Fruit fly (Drosophila melanogaster): Measurements from ENCODE around the gene Tudor-SN.
A peak's percentile ranks its signal among the peaks of the same experiment; 100 is the strongest.

The Tudor-SN gene

DNA sequence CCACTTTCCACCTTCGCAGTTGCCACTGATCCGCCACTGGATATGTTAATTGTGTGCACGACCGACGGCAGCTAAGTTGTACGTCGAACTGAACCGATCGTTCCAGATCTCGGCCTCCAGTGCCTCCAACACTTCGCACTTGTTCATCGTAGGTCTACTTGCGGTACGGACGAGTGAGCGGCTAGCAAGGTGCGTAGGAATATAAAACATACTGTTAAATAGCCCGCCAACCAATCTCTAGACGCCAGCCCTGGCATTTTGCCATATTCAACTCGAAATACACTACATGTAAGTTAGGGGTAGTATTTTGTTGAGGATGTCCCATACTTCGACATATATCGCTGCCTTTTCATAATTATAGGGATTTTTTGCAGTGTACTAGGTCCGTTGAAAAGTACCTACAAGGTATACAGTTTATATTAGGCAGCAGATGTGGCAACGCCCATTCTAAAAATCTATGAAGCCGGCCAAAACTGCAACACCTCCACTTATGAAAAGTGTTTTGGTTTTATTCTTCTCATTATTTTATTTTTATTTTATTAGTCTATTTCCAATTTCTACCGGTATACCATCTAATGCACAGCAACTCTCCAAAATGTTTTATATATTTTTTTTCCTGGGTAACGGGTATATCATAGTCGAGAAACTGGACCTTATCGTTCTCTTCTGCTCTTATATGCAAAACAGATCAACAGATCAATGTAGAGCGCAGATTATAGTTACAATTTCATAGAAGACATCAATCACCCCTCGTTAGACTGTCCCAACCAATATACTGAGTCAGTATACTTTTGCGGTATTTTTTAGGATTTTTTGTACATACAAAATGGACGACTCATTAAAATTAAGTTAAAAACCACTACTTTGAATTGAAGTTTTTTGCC, 40.9 kb downstream of the Tudor-SN start, which contains the start of the genes pyx and CG33229 (continued):
- TF ChIP-seq CG1647 (GFP tag; optimal IDR thresholded peaks at IDR 0.05) (peak; percentile 89), jumu (GFP tag; optimal IDR thresholded peaks at IDR 0.05) (peak; percentile 70), p53 (GFP tag; optimal IDR thresholded peaks at IDR 0.05) (no peak), cwo (GFP tag; optimal IDR thresholded peaks at IDR 0.05) (peak; percentile 72), lab (GFP tag; optimal IDR thresholded peaks at IDR 0.05) (peak; percentile 84), MTF-1 (GFP tag; optimal IDR thresholded peaks at IDR 0.05; ENCODE audit: borderline replicate concordance) (no peak), CG14710 (tag; optimal IDR thresholded peaks at IDR 0.05) (peak; percentile 77), pb (GFP tag; optimal IDR thresholded peaks at IDR 0.05) (peak; percentile 44), chm (GFP tag; IDR thresholded peaks at IDR 0.05) (peak; percentile 37; the same call in 1 of the 2 replicates), CG17361 (GFP tag; IDR thresholded peaks at IDR 0.05) (peak; percentile 95), GATAe (GFP tag; conservative IDR thresholded peaks at IDR 0.05) (no peak), CG7928 (GFP tag; optimal IDR thresholded peaks at IDR 0.05) (peak; percentile 92), Hand (GFP tag; optimal IDR thresholded peaks at IDR 0.05) (peak; percentile 63), maf-S (GFP tag; optimal IDR thresholded peaks at IDR 0.05) (peak; percentile 70), Fer3 (tag; optimal IDR thresholded peaks at IDR 0.05) (peak; percentile 86), grn (GFP tag; optimal IDR thresholded peaks at IDR 0.05) (peak; percentile 21), Doc3 (GFP tag; IDR thresholded peaks at IDR 0.05; ENCODE audit: partially characterized antibody) (no peak), Abd-B (GFP tag; optimal IDR thresholded peaks at IDR 0.05) (peak; percentile 91), CG7372 (GFP tag; IDR thresholded peaks at IDR 0.05) (peak; percentile 87), pan (optimal IDR thresholded peaks at IDR 0.05) (no peak), pan (GFP tag; optimal IDR thresholded peaks at IDR 0.05 in 1 of 2, IDR thresholded peaks at IDR 0.05 in 1 of 2) (peak in 1 of 2 experiments; percentile 70), CG2199 (GFP tag; IDR thresholded peaks at IDR 0.05) (0 out of 3 replicates have a peak, but pooled peaks have one; percentile 57), Vsx1 (GFP tag; optimal IDR thresholded peaks at IDR 0.05) (no peak), Xbp1 (GFP tag; optimal IDR thresholded peaks at IDR 0.05) (peak; percentile 91), lmd (GFP tag; IDR thresholded peaks at IDR 0.05) (peak; percentile 91), CG4730 (GFP tag; IDR thresholded peaks at IDR 0.05) (peak; percentile 64), Atf6 (GFP tag; IDR thresholded peaks at IDR 0.05) (peak; percentile 75), CG12155 (GFP tag; optimal IDR thresholded peaks at IDR 0.05) (peak; percentile 87), mam (GFP tag; optimal IDR thresholded peaks at IDR 0.05) (peak; percentile 90), CG12391 (tag; optimal IDR thresholded peaks at IDR 0.05) (peak; percentile 87), mirr (GFP tag; optimal IDR thresholded peaks at IDR 0.05) (peak; percentile 64), hkb (optimal IDR thresholded peaks at IDR 0.05) (peak; percentile 83), hkb (GFP tag; IDR thresholded peaks at IDR 0.05) (peak; percentile 68), esg (GFP tag; conservative IDR thresholded peaks at IDR 0.05) (peak; percentile 77; the same call in 1 of the 2 replicates), CG14050 (GFP tag; IDR thresholded peaks at IDR 0.05) (peak; percentile 68), H15 (GFP tag; IDR thresholded peaks at IDR 0.05) (peak; percentile 70; the same call in 1 of the 3 replicates), Hmx (GFP tag; optimal IDR thresholded peaks at IDR 0.05) (peak; percentile 75), nerfin-1 (tag; optimal IDR thresholded peaks at IDR 0.05) (peak; percentile 62), CTCF (GFP tag; optimal IDR thresholded peaks at IDR 0.05) (peak; percentile 26), CG43689 (GFP tag; IDR thresholded peaks at IDR 0.05) (peak; percentile 60), da (GFP tag; optimal IDR thresholded peaks at IDR 0.05) (peak; percentile 61), pzg (GFP tag; optimal IDR thresholded peaks at IDR 0.05) (peak; percentile 57), scrt (GFP tag; optimal IDR thresholded peaks at IDR 0.05) (peak; percentile 70), slbo (GFP tag; IDR thresholded peaks at IDR 0.05) (peak; percentile 93), CG13624 (GFP tag; optimal IDR thresholded peaks at IDR 0.05) (peak; percentile 71), schlank (tag; optimal IDR thresholded peaks at IDR 0.05) (peak; percentile 73), CG14860 (GFP tag; IDR thresholded peaks at IDR 0.05; ENCODE audit: partially characterized antibody) (no peak), Asciz (GFP tag; optimal IDR thresholded peaks at IDR 0.05) (peak; percentile 64), dysf (GFP tag; IDR thresholded peaks at IDR 0.05) (peak; percentile 91)
